Fruit fly (Drosophila melanogaster): ENCODE data around the gene CG18599.

CG18599 gene

dm6 chr3R:18311368-18311919 lies 43.9 kb downstream of the CG18599 start (continued):
- TF ChIP-seq CG18476 (GFP tag; optimal IDR thresholded peaks at IDR 0.05) (peak; percentile 3), CG12769 (tag; optimal IDR thresholded peaks at IDR 0.05) (peak; percentile 92), phol (tag; optimal IDR thresholded peaks at IDR 0.05) (peak; percentile 54), MTF-1 (GFP tag; optimal IDR thresholded peaks at IDR 0.05; ENCODE audit: borderline replicate concordance) (peak; percentile 73), lab (GFP tag; optimal IDR thresholded peaks at IDR 0.05) (peak; percentile 78), CG14965 (GFP tag; optimal IDR thresholded peaks at IDR 0.05; ENCODE audit: borderline replicate concordance) (peak; percentile 27), CG8089 (GFP tag; optimal IDR thresholded peaks at IDR 0.05) (peak; percentile 52), Bdp1 (GFP tag; optimal IDR thresholded peaks at IDR 0.05) (no peak), Tbp (GFP tag; optimal IDR thresholded peaks at IDR 0.05) (no peak), nmo (GFP tag; optimal IDR thresholded peaks at IDR 0.05) (peak; percentile 67), p53 (GFP tag; optimal IDR thresholded peaks at IDR 0.05) (peak; percentile 49), mld (GFP tag; IDR thresholded peaks at IDR 0.05; ENCODE audit: partially characterized antibody) (no peak), CG10274 (GFP tag; optimal IDR thresholded peaks at IDR 0.05) (peak; percentile 11), CG3847 (GFP tag; IDR thresholded peaks at IDR 0.05) (no peak), wor (GFP tag; IDR thresholded peaks at IDR 0.05) (no peak), CG6854 (GFP tag; optimal IDR thresholded peaks at IDR 0.05) (peak; percentile 15), CG12744 (GFP tag; optimal IDR thresholded peaks at IDR 0.05) (no peak), toy (GFP tag; IDR thresholded peaks at IDR 0.05) (no peak), CG1233 (GFP tag; optimal IDR thresholded peaks at IDR 0.05) (peak; percentile 1), CG31224 (GFP tag; IDR thresholded peaks at IDR 0.05) (no peak), CG16863 (GFP tag; optimal IDR thresholded peaks at IDR 0.05) (peak; percentile 22), so (GFP tag; IDR thresholded peaks at IDR 0.05) (0 out of 3 replicates have a peak, but pooled peaks have one; percentile 27), tx (GFP tag; optimal IDR thresholded peaks at IDR 0.05) (no peak), CG6813 (GFP tag; optimal IDR thresholded peaks at IDR 0.05) (peak; percentile 85), CG3995 (GFP tag; optimal IDR thresholded peaks at IDR 0.05) (no peak), emc (GFP tag; optimal IDR thresholded peaks at IDR 0.05) (no peak), kni (GFP tag; optimal IDR thresholded peaks at IDR 0.05) (peak; percentile 99), mirr (GFP tag; optimal IDR thresholded peaks at IDR 0.05) (peak; percentile 80), zen (tag; optimal IDR thresholded peaks at IDR 0.05) (no peak), CG14860 (GFP tag; IDR thresholded peaks at IDR 0.05; ENCODE audit: partially characterized antibody) (no peak), bigmax (GFP tag; optimal IDR thresholded peaks at IDR 0.05) (peak; percentile 16), CG17385 (GFP tag; optimal IDR thresholded peaks at IDR 0.05) (peak; percentile 14), CG30403 (GFP tag; optimal IDR thresholded peaks at IDR 0.05) (peak; percentile 66), CrebB (tag; optimal IDR thresholded peaks at IDR 0.05) (peak; percentile 72), hbn (GFP tag; IDR thresholded peaks at IDR 0.05; ENCODE audit: partially characterized antibody) (no peak), tin (GFP tag; optimal IDR thresholded peaks at IDR 0.05) (peak; percentile 35), lbe (GFP tag; optimal IDR thresholded peaks at IDR 0.05) (no peak), Sry-β (GFP tag; optimal IDR thresholded peaks at IDR 0.05) (peak; percentile 23), CG12155 (GFP tag; optimal IDR thresholded peaks at IDR 0.05) (no peak), pzg (GFP tag; optimal IDR thresholded peaks at IDR 0.05) (no peak), prd (optimal IDR thresholded peaks at IDR 0.05) (no peak), prd (GFP tag; IDR thresholded peaks at IDR 0.05) (no peak; the same call in 1 of the 3 replicates), Hr3 (GFP tag; optimal IDR thresholded peaks at IDR 0.05) (peak; percentile 4), salm (tag; optimal IDR thresholded peaks at IDR 0.05) (no peak), CG1832 (GFP tag; optimal IDR thresholded peaks at IDR 0.05) (peak; percentile 71), hkb (optimal IDR thresholded peaks at IDR 0.05) (no peak), hkb (GFP tag; IDR thresholded peaks at IDR 0.05) (peak; percentile 73), gsb (GFP tag; IDR thresholded peaks at IDR 0.05) (no peak), wek (GFP tag; optimal IDR thresholded peaks at IDR 0.05) (peak; percentile 68), CG6254 (GFP tag; optimal IDR thresholded peaks at IDR 0.05) (peak; percentile 54)

All from whole organism, embryonic.